Fruit fly (Drosophila melanogaster) whole organism, embryonic: Measurements from ENCODE around the gene CG2841.

Source experiments
- Aef1 ChIP-seq: fragments of 200-800 bp; sonication (Bioruptor generic); IDR thresholded peaks from 3 replicates; pipeline ENCODE4 v1.3.6; 2022; ENCODE audit warnings: missing biosample characterization, missing genetic modification characterization
- Atf3 ChIP-seq: fragments of 200-800 bp; sonication (Bioruptor generic); optimal IDR thresholded peaks from 3 replicates; lab custom pipeline; 2016; ENCODE audit warnings: missing biosample characterization, missing genetic modification characterization
- CG10209 ChIP-seq: fragments of 200-800 bp; sonication (Bioruptor generic); optimal IDR thresholded peaks from 3 replicates; lab custom pipeline; 2017; ENCODE audit warnings: missing biosample characterization, mild to moderate bottlenecking, missing genetic modification characterization, missing genetic modification reagents
- CG10431 ChIP-seq: fragments of 200-800 bp; sonication (Bioruptor generic); optimal IDR thresholded peaks from 3 replicates; lab custom pipeline; 2018; ENCODE audit warnings: missing biosample characterization, mild to moderate bottlenecking, missing genetic modification characterization
- CG11247 ChIP-seq: fragments of 200-800 bp; sonication (Bioruptor generic); IDR thresholded peaks from 2 replicates; pipeline ENCODE4 v1.3.6; 2022; ENCODE audit warnings: missing biosample characterization, missing genetic modification characterization
- CG12744 ChIP-seq: fragments of 200-800 bp; sonication (Bioruptor generic); optimal IDR thresholded peaks from 2 replicates; lab custom pipeline; 2016; ENCODE audit warnings: missing biosample characterization, missing genetic modification characterization
- CG13894 ChIP-seq: fragments of 200-800 bp; sonication (Bioruptor generic); optimal IDR thresholded peaks from 3 replicates; lab custom pipeline; 2018; ENCODE audit warnings: missing biosample characterization, mild to moderate bottlenecking, missing genetic modification characterization, moderate library complexity
- CG17328 ChIP-seq: fragments of 200-800 bp; sonication (Bioruptor generic); IDR thresholded peaks from 2 replicates; pipeline ENCODE4 v1.3.6; 2022; ENCODE audit warnings: missing biosample characterization, missing genetic modification characterization
- CG18476 ChIP-seq: fragments of 200-800 bp; sonication (Bioruptor generic); optimal IDR thresholded peaks from 2 replicates; lab custom pipeline; 2016; ENCODE audit warnings: missing biosample characterization, mild to moderate bottlenecking, missing genetic modification characterization
- CG2678 ChIP-seq: fragments of 200-800 bp; sonication (Bioruptor generic); optimal IDR thresholded peaks from 3 replicates; lab custom pipeline; 2019; ENCODE audit warnings: missing biosample characterization, mild to moderate bottlenecking, missing genetic modification characterization, moderate library complexity
- CG3838 ChIP-seq: fragments of 200-800 bp; sonication (Bioruptor generic); optimal IDR thresholded peaks from 3 replicates; lab custom pipeline; 2016; ENCODE audit warnings: missing biosample characterization, missing genetic modification characterization
- CG4360 ChIP-seq: fragments of 200-800 bp; sonication (Bioruptor generic); IDR thresholded peaks from 2 replicates; pipeline ENCODE4 v1.3.6; 2022; ENCODE audit warnings: missing biosample characterization, missing genetic modification characterization
- CG5245 ChIP-seq: fragments of 200-800 bp; sonication (Bioruptor generic); optimal IDR thresholded peaks from 3 replicates; lab custom pipeline; 2016; ENCODE audit warnings: missing biosample characterization, missing genetic modification characterization
- CG9817 ChIP-seq: fragments of 200-800 bp; sonication (Bioruptor generic); optimal IDR thresholded peaks from 2 replicates; lab custom pipeline; 2018; ENCODE audit warnings: missing biosample characterization, mild to moderate bottlenecking, missing genetic modification characterization, moderate library complexity
- Deaf1 ChIP-seq: fragments of 200-800 bp; optimal IDR thresholded peaks from 3 replicates; lab custom pipeline; 2019; ENCODE audit warnings: missing biosample characterization, mild to moderate bottlenecking, missing genetic modification characterization, moderate library complexity
- Dfd ChIP-seq, 2 experiments: fragments of >200 bp; optimal IDR thresholded peaks; 2 replicates each; lab custom pipeline; 2017; ENCODE audit warnings: missing biosample characterization in 2 of 2, missing genetic modification characterization in 2 of 2
- HLH3B ChIP-seq: fragments of 200-800 bp; sonication (Bioruptor generic); IDR thresholded peaks from 2 replicates; pipeline ENCODE4 v1.3.6; 2022; ENCODE audit warnings: missing biosample characterization, missing genetic modification characterization
- Mrtf ChIP-seq: fragments of 200-800 bp; sonication (Bioruptor generic); IDR thresholded peaks from 3 replicates; pipeline ENCODE4 v1.3.6; 2022; ENCODE audit warnings: missing biosample characterization, missing genetic modification characterization
- NK7.1 ChIP-seq: fragments of 200-800 bp; sonication (Bioruptor generic); optimal IDR thresholded peaks from 3 replicates; lab custom pipeline; 2016; ENCODE audit warnings: missing biosample characterization, missing genetic modification characterization
- Nf-YB ChIP-seq: fragments of 200-800 bp; sonication (Bioruptor generic); optimal IDR thresholded peaks from 3 replicates; lab custom pipeline; 2019; ENCODE audit warnings: missing biosample characterization, mild to moderate bottlenecking, missing genetic modification characterization, moderate library complexity
- PHDP ChIP-seq: fragments of 200-800 bp; sonication (Bioruptor generic); optimal IDR thresholded peaks from 3 replicates; lab custom pipeline; 2018; ENCODE audit warnings: missing biosample characterization, mild to moderate bottlenecking, missing genetic modification characterization, moderate library complexity
- Ravus ChIP-seq: fragments of 200-800 bp; sonication (Bioruptor generic); IDR thresholded peaks from 2 replicates; pipeline ENCODE4 v1.3.6; 2022; ENCODE audit warnings: missing biosample characterization, missing genetic modification characterization
- Tbp ChIP-seq: fragments of >200 bp; optimal IDR thresholded peaks from 2 replicates; lab custom pipeline; 2018; ENCODE audit warnings: missing biosample characterization, missing genetic modification characterization
- al ChIP-seq: fragments of 200-800 bp; sonication (Bioruptor generic); IDR thresholded peaks from 2 replicates; pipeline ENCODE4 v1.3.6; 2022; ENCODE audit warnings: missing biosample characterization, missing genetic modification characterization
- ase ChIP-seq: fragments of 200-800 bp; sonication (Bioruptor generic); IDR thresholded peaks from 3 replicates; pipeline ENCODE4 v1.3.6; 2022; ENCODE audit warnings: missing biosample characterization, missing genetic modification characterization
- bowl ChIP-seq: fragments of 200-800 bp; sonication (Bioruptor generic); IDR thresholded peaks from 2 replicates; pipeline ENCODE4 v1.3.6; 2022; ENCODE audit warnings: missing biosample characterization, missing genetic modification characterization
- cg ChIP-seq: fragments of 200-800 bp; sonication (Bioruptor generic); optimal IDR thresholded peaks from 3 replicates; lab custom pipeline; 2019; ENCODE audit warnings: missing biosample characterization, mild to moderate bottlenecking, missing genetic modification characterization, moderate library complexity
- chif ChIP-seq, 2 experiments: fragments of 200-800 bp; sonication (Bioruptor generic); optimal IDR thresholded peaks; 3 replicates each; lab custom pipeline; 2016; ENCODE audit warnings: missing biosample characterization in 2 of 2, missing genetic modification characterization in 2 of 2
- dan ChIP-seq: fragments of 200-800 bp; sonication (Bioruptor generic); IDR thresholded peaks from 2 replicates; pipeline ENCODE4 v1.3.6; 2022; ENCODE audit warnings: missing biosample characterization, missing genetic modification characterization
- dysf ChIP-seq: fragments of 200-800 bp; sonication (Bioruptor generic); IDR thresholded peaks from 3 replicates; pipeline ENCODE4 v1.3.6; 2022; ENCODE audit warnings: missing biosample characterization, missing genetic modification characterization
- fd3F ChIP-seq: fragments of 200-800 bp; sonication (Bioruptor generic); optimal IDR thresholded peaks from 2 replicates; lab custom pipeline; 2018; ENCODE audit warnings: missing biosample characterization, mild to moderate bottlenecking, missing genetic modification characterization, moderate library complexity
- ftz-f1 ChIP-seq: fragments of 200-800 bp; sonication (Bioruptor generic); optimal IDR thresholded peaks from 2 replicates; lab custom pipeline; 2016; ENCODE audit warnings: missing biosample characterization, missing genetic modification characterization
- gcm2 ChIP-seq: fragments of 200-800 bp; sonication (Bioruptor generic); optimal IDR thresholded peaks from 2 replicates; lab custom pipeline; 2016; ENCODE audit warnings: missing biosample characterization, missing genetic modification characterization
- gem ChIP-seq: fragments of 200-800 bp; sonication (Bioruptor generic); optimal IDR thresholded peaks from 2 replicates; lab custom pipeline; 2019; ENCODE audit warnings: missing biosample characterization, mild to moderate bottlenecking, missing genetic modification characterization, moderate library complexity
- gsb ChIP-seq: fragments of 200-800 bp; sonication (Bioruptor generic); IDR thresholded peaks from 2 replicates; pipeline ENCODE4 v1.3.6; 2022; ENCODE audit warnings: missing biosample characterization, missing genetic modification characterization
- jigr1 ChIP-seq: fragments of 200-800 bp; sonication (Bioruptor generic); IDR thresholded peaks from 3 replicates; pipeline ENCODE4 v1.3.6; 2022; ENCODE audit warnings: missing biosample characterization, missing genetic modification characterization
- mld ChIP-seq: fragments of 200-800 bp; sonication (Bioruptor generic); IDR thresholded peaks from 3 replicates; pipeline ENCODE4 v1.3.6; 2022; ENCODE audit warnings: missing biosample characterization, missing genetic modification characterization; ENCODE audit not compliant: partially characterized antibody
- nom ChIP-seq: fragments of 200-800 bp; sonication (Bioruptor generic); optimal IDR thresholded peaks from 2 replicates; lab custom pipeline; 2017; ENCODE audit warnings: missing biosample characterization, missing genetic modification characterization, mild to moderate bottlenecking, moderate library complexity, missing genetic modification reagents
- onecut ChIP-seq: fragments of 200-800 bp; sonication (Bioruptor generic); IDR thresholded peaks from 2 replicates; pipeline ENCODE4 v1.3.6; 2022; ENCODE audit warnings: missing biosample characterization, missing genetic modification characterization
- pnt ChIP-seq: fragments of 200-800 bp; sonication (Bioruptor generic); optimal IDR thresholded peaks from 3 replicates; lab custom pipeline; 2016; ENCODE audit warnings: missing biosample characterization, missing genetic modification characterization
- sisA ChIP-seq: fragments of 200-800 bp; sonication (Bioruptor generic); IDR thresholded peaks from 2 replicates; pipeline ENCODE4 v1.3.6; 2022; ENCODE audit warnings: missing biosample characterization, missing genetic modification characterization
- slou ChIP-seq: fragments of 200-800 bp; sonication (Bioruptor generic); optimal IDR thresholded peaks from 3 replicates; lab custom pipeline; 2016; ENCODE audit warnings: missing biosample characterization, missing genetic modification characterization
- so ChIP-seq: fragments of 200-800 bp; sonication (Bioruptor generic); IDR thresholded peaks from 3 replicates; pipeline ENCODE4 v1.3.6; 2022; ENCODE audit warnings: missing biosample characterization, missing genetic modification characterization
- ssp ChIP-seq: fragments of 200-800 bp; sonication (Bioruptor generic); IDR thresholded peaks from 2 replicates; pipeline ENCODE4 v1.3.6; 2022; ENCODE audit warnings: missing biosample characterization, missing genetic modification characterization
- stc ChIP-seq: fragments of 200-800 bp; sonication (Bioruptor generic); IDR thresholded peaks from 2 replicates; pipeline ENCODE4 v1.3.6; 2022; ENCODE audit warnings: missing biosample characterization, missing genetic modification characterization
- twi ChIP-seq: fragments of 200-800 bp; optimal IDR thresholded peaks from 2 replicates; lab custom pipeline; 2019; ENCODE audit warnings: missing biosample characterization, mild to moderate bottlenecking, missing genetic modification characterization, moderate library complexity
- unc-4 ChIP-seq: fragments of 200-800 bp; sonication (Bioruptor generic); IDR thresholded peaks from 2 replicates; pipeline ENCODE4 v1.3.6; 2022; ENCODE audit warnings: missing biosample characterization, missing genetic modification characterization; ENCODE audit not compliant: partially characterized antibody
- vnd ChIP-seq: fragments of 200-800 bp; sonication (Bioruptor generic); IDR thresholded peaks from 3 replicates; pipeline ENCODE4 v1.3.6; 2022; ENCODE audit warnings: missing biosample characterization, missing genetic modification characterization; ENCODE audit not compliant: partially characterized antibody
- zf30C ChIP-seq: fragments of 200-800 bp; sonication (Bioruptor generic); optimal IDR thresholded peaks from 3 replicates; lab custom pipeline; 2018; ENCODE audit warnings: missing biosample characterization, mild to moderate bottlenecking, missing genetic modification characterization

Gene CG2841

DNA sequence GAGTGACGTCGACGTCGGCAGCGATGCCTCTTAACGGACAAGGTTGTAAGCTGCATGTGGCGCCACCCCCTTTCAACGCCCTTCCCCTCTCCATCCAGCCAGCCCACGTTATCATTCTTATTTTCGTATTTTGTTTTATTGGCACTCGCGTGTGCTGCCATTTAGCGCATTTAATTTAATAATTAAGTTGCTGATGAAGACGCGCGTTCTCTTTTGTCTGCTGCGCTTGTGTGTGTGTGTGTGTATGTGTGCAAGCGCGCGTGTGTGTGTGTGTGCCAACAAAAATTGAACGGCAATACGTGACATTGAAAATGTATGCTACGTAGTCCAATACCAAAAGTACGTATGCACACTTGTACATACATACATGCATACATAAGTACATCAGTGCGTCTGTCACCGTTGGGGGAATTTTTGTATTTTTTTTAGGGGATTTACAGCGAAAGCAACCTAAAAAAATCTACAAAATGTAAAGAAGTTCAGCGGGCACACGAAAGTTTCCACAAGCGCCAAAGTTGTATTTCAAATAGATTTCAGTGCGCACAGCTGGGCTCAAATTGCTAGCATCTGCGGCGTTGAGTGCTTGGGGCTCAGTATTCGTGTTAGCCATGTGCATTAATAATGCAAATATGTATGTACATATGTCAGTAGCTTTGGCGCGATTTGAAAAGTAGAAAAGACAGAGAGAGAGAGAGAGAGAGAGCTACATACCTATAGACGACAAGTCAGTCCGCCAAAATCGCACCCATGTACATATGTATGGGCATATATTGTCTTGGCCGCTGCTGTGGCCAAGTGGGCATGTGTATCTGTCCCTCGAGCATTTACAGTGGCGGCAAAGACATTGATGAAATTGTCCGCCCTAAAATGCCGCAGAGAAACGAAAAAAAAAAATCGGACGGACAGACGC, 64.3 kb downstream of the CG2841 start (continued):
- peak; percentile 86 for TF ChIP-seq jigr1
- peak; percentile 76 for TF ChIP-seq al (GFP tag; lab: Robert Waterston, UW)
- TF ChIP-seq slou: peak; percentile 18
- TF ChIP-seq NK7.1 (GFP tag; lab: Kevin White, UChicago): peak; percentile 35
- TF ChIP-seq stc (GFP tag; lab: Robert Waterston, UW): peak; percentile 87
- TF ChIP-seq CG13894 (tag; lab: Kevin White, UChicago): no peak
- peak; percentile 45 for TF ChIP-seq gcm2 (GFP tag; lab: Kevin White, UChicago)
- TF ChIP-seq CG11247 (GFP tag; lab: Robert Waterston, UW): peak; percentile 66; the same call in 1 of the 2 replicates
- peak; percentile 66 for TF ChIP-seq CG12744 (GFP tag; lab: Kevin White, UChicago)
- peak; percentile 41 for TF ChIP-seq CG4360 (GFP tag; lab: Robert Waterston, UW)
- TF ChIP-seq mld (GFP tag; lab: Robert Waterston, UW): no peak
- peak; percentile 86 for TF ChIP-seq dysf (GFP tag; lab: Robert Waterston, UW)
- peak; percentile 74 for TF ChIP-seq pnt (GFP tag; lab: Kevin White, UChicago)
- TF ChIP-seq fd3F (GFP tag; lab: Kevin White, UChicago): peak; percentile 71
- TF ChIP-seq gsb (GFP tag; lab: Robert Waterston, UW): peak; percentile 65; the same call in 1 of the 2 replicates
- TF ChIP-seq HLH3B (GFP tag; lab: Robert Waterston, UW): peak; percentile 81
- peak; percentile 72 for TF ChIP-seq CG5245 (GFP tag; lab: Kevin White, UChicago)
- TF ChIP-seq unc-4 (GFP tag; lab: Robert Waterston, UW): no peak
- peak; percentile 69; the same call in 1 of the 3 replicates for TF ChIP-seq so (GFP tag; lab: Robert Waterston, UW)
- TF ChIP-seq dan (GFP tag; lab: Robert Waterston, UW): peak; percentile 17; the same call in 1 of the 2 replicates
- peak; percentile 66; the same call in 1 of the 2 replicates for TF ChIP-seq onecut (GFP tag; lab: Robert Waterston, UW)
- peak; percentile 89 for TF ChIP-seq CG2678 (tag; lab: Kevin White, UChicago)
- peak; percentile 49 for TF ChIP-seq Nf-YB (GFP tag; lab: Kevin White, UChicago)
- TF ChIP-seq CG10431 (GFP tag; lab: Kevin White, UChicago): peak; percentile 53
- TF ChIP-seq vnd (GFP tag; lab: Robert Waterston, UW): no peak
- TF ChIP-seq CG17328 (GFP tag; lab: Robert Waterston, UW): peak; percentile 78; the same call in 1 of the 2 replicates
- peak; percentile 78 to 86 for TF ChIP-seq chif (GFP tag; optimal IDR thresholded peaks at IDR 0.05; lab: Kevin White, UChicago)
- TF ChIP-seq ftz-f1 (GFP tag; lab: Kevin White, UChicago): no peak
- TF ChIP-seq nom (GFP tag; lab: Kevin White, UChicago): peak; percentile 3
- peak; percentile 82 for TF ChIP-seq sisA
- peak; percentile 75 for TF ChIP-seq Atf3 (GFP tag; lab: Kevin White, UChicago)
- peak; percentile 77 for TF ChIP-seq CG9817
- TF ChIP-seq ase (GFP tag; lab: Robert Waterston, UW): peak; percentile 56; the same call in 2 of the 3 replicates
- peak; percentile 71 for TF ChIP-seq twi
- peak; percentile 53 for TF ChIP-seq CG3838 (GFP tag; lab: Kevin White, UChicago)
- TF ChIP-seq Ravus (GFP tag; lab: Robert Waterston, UW): peak; percentile 39
- peak; percentile 47 for TF ChIP-seq CG18476
- TF ChIP-seq cg (GFP tag; lab: Kevin White, UChicago): peak; percentile 73
- TF ChIP-seq Tbp: no peak
- peak; percentile 34 for TF ChIP-seq Deaf1 (tag; lab: Kevin White, UChicago)
- TF ChIP-seq gem (tag; lab: Kevin White, UChicago): peak; percentile 87
- no peak for TF ChIP-seq zf30C
- peak; percentile 54; the same call in 1 of the 2 replicates for TF ChIP-seq bowl (GFP tag; lab: Robert Waterston, UW)
- TF ChIP-seq CG10209 (GFP tag; lab: Kevin White, UChicago): peak; percentile 81
- TF ChIP-seq ssp (GFP tag; lab: Robert Waterston, UW): peak; percentile 71
- no peak for TF ChIP-seq Dfd (GFP tag; optimal IDR thresholded peaks at IDR 0.05; lab: Kevin White, UChicago)
- peak; percentile 81 for TF ChIP-seq Mrtf (GFP tag; lab: Robert Waterston, UW)
- peak; percentile 84 for TF ChIP-seq PHDP (tag; lab: Kevin White, UChicago)
- TF ChIP-seq Aef1 (GFP tag; lab: Robert Waterston, UW): peak; percentile 78
